Worm (Caenorhabditis elegans) whole organism, young adult: ENCODE measurements around the gene srz-1.

Experiments
- B0261.1 ChIP-seq: sonication (generic microtip); optimal IDR thresholded peaks from 2 replicates; lab custom pipeline; 2016; ENCODE audit warnings: mild to moderate bottlenecking, missing genetic modification characterization, moderate library complexity, missing compliant biosample characterization
- F55B11.4 ChIP-seq: sonication (generic microtip); optimal IDR thresholded peaks from 2 replicates; lab custom pipeline; 2016; ENCODE audit warnings: missing compliant biosample characterization, missing genetic modification characterization, borderline replicate concordance; ENCODE audit not compliant: insufficient read depth
- K12H6.12 ChIP-seq: fragments of 200-800 bp; sonication (Bioruptor generic); optimal IDR thresholded peaks from 2 replicates; lab custom pipeline; 2018; ENCODE audit warnings: mild to moderate bottlenecking, missing genetic modification characterization, missing compliant biosample characterization
- T26A5.8 ChIP-seq: sonication (generic microtip); optimal IDR thresholded peaks from 2 replicates; lab custom pipeline; 2016; ENCODE audit warnings: missing genetic modification characterization, missing compliant biosample characterization
- ZK185.1 ChIP-seq: sonication (generic microtip); optimal IDR thresholded peaks from 2 replicates; lab custom pipeline; 2016; ENCODE audit warnings: mild to moderate bottlenecking, missing genetic modification characterization, missing compliant biosample characterization; ENCODE audit not compliant: poor library complexity, severe bottlenecking
- akir-1 ChIP-seq: fragments of 200-800 bp; sonication (Bioruptor generic); optimal IDR thresholded peaks from 2 replicates; lab custom pipeline; 2018; ENCODE audit warnings: mild to moderate bottlenecking, missing genetic modification characterization, moderate library complexity, missing compliant biosample characterization
- ama-1 ChIP-seq, 3 experiments: fragments of 150-350 bp in 1 of 3; sonication (generic microtip) in 2 of 3; optimal IDR thresholded peaks; 2 replicates each; lab custom pipeline; 2014 to 2018; ENCODE audit warnings: missing biosample characterization in 2 of 3, missing genetic modification characterization in 2 of 3, missing genetic modification reagents in 2 of 3
- attf-3 ChIP-seq: fragments of 200-800 bp; sonication (Bioruptor generic); conservative IDR thresholded peaks from 2 replicates; pipeline ENCODE4 v1.3.6; 2022; ENCODE audit warnings: missing genetic modification reagents, missing genetic modification characterization, missing compliant biosample characterization
- attf-6 ChIP-seq: fragments of 200-800 bp; sonication (Bioruptor generic); IDR thresholded peaks from 2 replicates; pipeline ENCODE4 v1.3.6; 2022; ENCODE audit warnings: missing genetic modification reagents, missing genetic modification characterization, missing compliant biosample characterization
- bed-1 ChIP-seq: fragments of 200-800 bp; sonication (Bioruptor generic); IDR thresholded peaks from 2 replicates; pipeline ENCODE4 v1.3.6; 2022; ENCODE audit warnings: missing genetic modification reagents, missing genetic modification characterization, missing compliant biosample characterization
- ceh-79 ChIP-seq: sonication (generic microtip); optimal IDR thresholded peaks from 2 replicates; lab custom pipeline; 2017; ENCODE audit warnings: mild to moderate bottlenecking, missing genetic modification characterization, missing compliant biosample characterization
- die-1 ChIP-seq: sonication (generic microtip); optimal IDR thresholded peaks from 2 replicates; lab custom pipeline; 2016; ENCODE audit warnings: missing genotype, mild to moderate bottlenecking, missing genetic modification characterization, missing compliant biosample characterization
- him-1 ChIP-seq: sonication (generic microtip); optimal IDR thresholded peaks from 2 replicates; lab custom pipeline; 2016; ENCODE audit warnings: missing genotype, missing genetic modification reagents, missing genetic modification characterization, missing compliant biosample characterization
- hmg-1.2 ChIP-seq: fragments of 200-800 bp; sonication (Bioruptor generic); IDR thresholded peaks from 2 replicates; pipeline ENCODE4 v1.3.6; 2022; ENCODE audit warnings: missing genetic modification reagents, missing genetic modification characterization, missing compliant biosample characterization
- hmg-20 ChIP-seq: fragments of 200-800 bp; sonication (Bioruptor generic); IDR thresholded peaks from 2 replicates; pipeline ENCODE4 v1.3.6; 2022; ENCODE audit warnings: missing genetic modification reagents, missing genetic modification characterization, missing compliant biosample characterization
- hsf-1 ChIP-seq: fragments of 200-800 bp; sonication (Bioruptor generic); IDR thresholded peaks from 2 replicates; pipeline ENCODE4 v1.3.6; 2022; ENCODE audit warnings: missing genetic modification reagents, missing genetic modification characterization, missing compliant biosample characterization
- lin-26 ChIP-seq: fragments of 200-800 bp; sonication (Bioruptor generic); IDR thresholded peaks from 2 replicates; pipeline ENCODE4 v1.3.6; 2022; ENCODE audit warnings: missing genetic modification reagents, missing genetic modification characterization, missing compliant biosample characterization
- lsy-27 ChIP-seq: sonication (generic microtip); optimal IDR thresholded peaks from 2 replicates; lab custom pipeline; 2017; ENCODE audit warnings: missing genetic modification characterization, mild to moderate bottlenecking, missing compliant biosample characterization, antibody characterized with exemption, missing genotype, borderline replicate concordance; ENCODE audit not compliant: insufficient read depth
- madf-10 ChIP-seq: sonication (generic microtip); optimal IDR thresholded peaks from 2 replicates; lab custom pipeline; 2016; ENCODE audit warnings: mild to moderate bottlenecking, missing genetic modification characterization, missing compliant biosample characterization
- nfya-2 ChIP-seq: fragments of 200-800 bp; sonication (Bioruptor generic); IDR thresholded peaks from 2 replicates; pipeline ENCODE4 v1.3.6; 2022; ENCODE audit warnings: missing genetic modification reagents, missing genetic modification characterization, missing compliant biosample characterization
- nfyb-1 ChIP-seq: fragments of 200-800 bp; sonication (Bioruptor generic); IDR thresholded peaks from 2 replicates; pipeline ENCODE4 v1.3.6; 2022; ENCODE audit warnings: missing genetic modification reagents, missing genetic modification characterization, missing compliant biosample characterization
- nhr-90 ChIP-seq: sonication (generic microtip); optimal IDR thresholded peaks from 2 replicates; lab custom pipeline; 2016; ENCODE audit warnings: missing genotype, mild to moderate bottlenecking, missing genetic modification characterization, missing compliant biosample characterization
- rpc-1 ChIP-seq, 2 experiments: fragments of 150-350 bp in 1 of 2; sonication (generic microtip) in 1 of 2; optimal IDR thresholded peaks; 2 replicates each; lab custom pipeline; 2014 to 2018; ENCODE audit warnings: missing biosample characterization in 1 of 2, missing genetic modification characterization in 1 of 2, missing genetic modification reagents in 1 of 2, missing genotype in 1 of 2
- sea-2 ChIP-seq: fragments of 200-800 bp; sonication (Bioruptor generic); IDR thresholded peaks from 2 replicates; pipeline ENCODE4 v1.3.6; 2022; ENCODE audit warnings: missing genetic modification characterization, missing compliant biosample characterization
- snpc-1.1 ChIP-seq: sonication (generic microtip); optimal IDR thresholded peaks from 2 replicates; lab custom pipeline; 2017; ENCODE audit warnings: missing genetic modification characterization, mild to moderate bottlenecking, missing compliant biosample characterization, antibody characterized with exemption, moderate library complexity, missing genotype, missing genetic modification reagents; ENCODE audit not compliant: insufficient read depth
- snpc-3.4 ChIP-seq: sonication (generic microtip); optimal IDR thresholded peaks from 2 replicates; lab custom pipeline; 2017; ENCODE audit warnings: missing genetic modification characterization, mild to moderate bottlenecking, missing compliant biosample characterization, antibody characterized with exemption, moderate library complexity, missing genotype, missing genetic modification reagents
- snpc-4 ChIP-seq, 5 experiments: fragments of 150-350 bp in 1 of 5; sonication (generic microtip) in 4 of 5; optimal IDR thresholded peaks; 2 replicates each; lab custom pipeline; 2014 to 2018; ENCODE audit warnings: missing genetic modification characterization in 5 of 5, missing biosample characterization in 3 of 5, antibody characterized with exemption in 2 of 5, mild to moderate bottlenecking in 2 of 5, missing compliant biosample characterization in 2 of 5, missing genotype in 2 of 5, moderate library complexity in 2 of 5, missing genetic modification reagents in 1 of 5
- tbp1 ChIP-seq: fragments of 200-800 bp; sonication (Bioruptor generic); optimal IDR thresholded peaks from 2 replicates; lab custom pipeline; 2018; ENCODE audit warnings: mild to moderate bottlenecking, missing genetic modification characterization, missing compliant biosample characterization
- tbx-9 ChIP-seq: sonication (generic microtip); optimal IDR thresholded peaks from 2 replicates; lab custom pipeline; 2016; ENCODE audit warnings: borderline replicate concordance, missing genetic modification characterization, inconsistent platforms, missing compliant biosample characterization
- zfh-2 ChIP-seq: fragments of 200-800 bp; sonication (Bioruptor generic); conservative IDR thresholded peaks from 2 replicates; pipeline ENCODE4 v1.3.6; 2022; ENCODE audit warnings: missing genetic modification reagents, missing genetic modification characterization, missing compliant biosample characterization
- ztf-18 ChIP-seq: sonication (generic microtip); optimal IDR thresholded peaks from 2 replicates; lab custom pipeline; 2016; ENCODE audit warnings: missing genotype, mild to moderate bottlenecking, missing genetic modification characterization, missing compliant biosample characterization
- ztf-25 ChIP-seq: fragments of 200-800 bp; sonication (Bioruptor generic); IDR thresholded peaks from 2 replicates; pipeline ENCODE4 v1.3.6; 2022; ENCODE audit warnings: missing genetic modification reagents, missing genetic modification characterization, missing compliant biosample characterization

The srz-1 gene

ce11 chrV:16640366-16640765 is 35.3 kb upstream of the srz-1 start (continued):
- no peak for TF ChIP-seq akir-1
- no peak for TF ChIP-seq hmg-20 (GFP tag; lab: Robert Waterston, UW)
- no peak for TF ChIP-seq bed-1 (GFP tag; lab: Robert Waterston, UW)
- TF ChIP-seq madf-10, result peak; percentile 8
- TF ChIP-seq lsy-27, result no peak

- TF ChIP-seq ama-1 (optimal IDR thresholded peaks at IDR 0.05; lab: Kevin White, UChicago) (no peak), ama-1 (GFP tag; optimal IDR thresholded peaks at IDR 0.05; lab: Kevin White, UChicago) (no peak), sea-2 (no peak), snpc-3.4 (tag; lab: Kevin White, UChicago) (no peak), attf-3 (GFP tag; lab: Robert Waterston, UW) (no peak), K12H6.12 (tag; lab: Kevin White, UChicago) (no peak), ZK185.1 (tag; lab: Kevin White, UChicago) (no peak)
Observed at ce11 chrV:16643558-16643957, 32.1 kb upstream of the srz-1 start, which contains the start of gene srw-77. srw-77 (minus strand) TSS chrV:16643658.

- TF ChIP-seq B0261.1 (peak; percentile 64), K12H6.12 (tag; lab: Kevin White, UChicago) (no peak), die-1 (tag; lab: Kevin White, UChicago) (peak; percentile 56), lin-26 (GFP tag; lab: Robert Waterston, UW) (peak; percentile 62; the same call in 1 of the 2 replicates), hmg-1.2 (GFP tag; lab: Robert Waterston, UW) (peak; percentile 33; the same call in 1 of the 2 replicates), snpc-4 (GFP tag; optimal IDR thresholded peaks at IDR 0.05; lab: Kevin White, UChicago) (peak; percentile 15), snpc-4 (tag; optimal IDR thresholded peaks at IDR 0.05; lab: Kevin White, UChicago) (peak in 3 of 4 experiments; percentile 42 to 86 (median 79)), ama-1 (optimal IDR thresholded peaks at IDR 0.05; lab: Kevin White, UChicago) (no peak), ama-1 (GFP tag; optimal IDR thresholded peaks at IDR 0.05; lab: Kevin White, UChicago) (no peak), ztf-25 (0 out of 2 replicates have a peak, but pooled peaks have one; percentile 20), hsf-1 (GFP tag; lab: Robert Waterston, UW) (no peak), him-1 (tag; lab: Kevin White, UChicago) (peak; percentile 56), snpc-1.1 (tag; lab: Kevin White, UChicago) (peak; percentile 56), rpc-1 (optimal IDR thresholded peaks at IDR 0.05; lab: Kevin White, UChicago) (peak; percentile 63), rpc-1 (tag; optimal IDR thresholded peaks at IDR 0.05; lab: Kevin White, UChicago) (peak; percentile 78), nfya-2 (GFP tag; lab: Robert Waterston, UW) (no peak), T26A5.8 (tag; lab: Kevin White, UChicago) (no peak), nfyb-1 (peak; percentile 69; the same call in 1 of the 2 replicates), ztf-18 (peak; percentile 20), nhr-90 (peak; percentile 48), tbx-9 (tag; lab: Kevin White, UChicago) (no peak), tbp1 (GFP tag; lab: Kevin White, UChicago) (peak; percentile 86), attf-6 (GFP tag; lab: Robert Waterston, UW) (peak; percentile 72; the same call in 1 of the 2 replicates)
Observed at ce11 chrV:16645201-16645940, 30.3 kb upstream of the srz-1 start, which contains the start of gene W06G6.17. W06G6.17 (minus strand) TSS chrV:16645251.

- no peak for TF ChIP-seq ceh-79
- no peak for TF ChIP-seq zfh-2 (GFP tag; lab: Robert Waterston, UW)
- no peak for TF ChIP-seq F55B11.4
Observed at ce11 chrV:16646372-16646771, 29.3 kb upstream of the srz-1 start, which contains the start of gene W06G6.9. W06G6.9 (minus strand) TSS chrV:16646472.
